Worm (Caenorhabditis elegans) whole organism, L4/young adult: ENCODE results near the gene cutl-18.

ENCODE experiments used
- W03F9.2 ChIP-seq: fragments of 150-350 bp; optimal IDR thresholded peaks from 2 replicates; lab custom pipeline; 2014; ENCODE audit warnings: missing biosample characterization, missing genetic modification characterization
- dao-5 ChIP-seq: sonication (generic microtip); optimal IDR thresholded peaks from 2 replicates; lab custom pipeline; 2016; ENCODE audit warnings: missing genotype, missing genetic modification characterization, moderate library complexity, missing compliant biosample characterization

DNA sequence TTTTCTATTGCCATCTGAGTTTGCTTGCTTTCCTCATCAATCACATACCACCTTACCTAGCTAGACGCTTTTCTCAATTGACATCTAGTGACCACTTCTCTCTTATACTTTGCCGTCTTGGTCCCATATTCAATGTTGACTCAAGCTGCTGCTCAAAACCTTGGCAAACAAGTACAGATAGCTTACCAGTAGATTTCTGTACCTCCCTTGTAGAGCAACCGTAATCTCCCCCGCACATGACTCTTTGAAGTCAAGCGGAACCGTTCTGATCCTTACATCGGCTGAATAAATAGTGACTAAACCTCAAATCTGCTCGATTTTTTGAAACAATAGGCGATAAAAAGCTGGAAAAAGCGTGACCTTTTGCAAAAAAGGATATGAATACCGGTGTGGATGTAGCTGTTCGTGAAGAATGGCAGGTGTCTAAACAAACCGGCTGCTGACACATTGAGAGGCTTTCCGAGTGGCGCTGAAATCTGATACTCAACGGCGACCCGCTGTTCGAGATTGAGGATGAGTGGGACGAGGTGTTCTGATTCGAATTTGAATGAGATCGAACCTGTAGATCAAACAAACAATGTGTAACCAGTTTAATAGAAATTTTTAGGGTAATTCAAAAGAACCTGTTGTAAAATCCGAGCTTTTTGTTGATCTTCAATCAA, 19.2 kb upstream of the cutl-18 start:
- TF ChIP-seq dao-5 (tag; lab: Kevin White, UChicago) (no peak), W03F9.2 (tag; lab: Kevin White, UChicago) (no peak)
